Fruit fly (Drosophila melanogaster): Measurements from ENCODE around the gene CG3014.

Gene CG3014

dm6 chr3R:7798525-7798924 lies 4.1 kb downstream of the CG3014 start, which contains the start of gene CG18744:
Gene CG18744, minus strand, starts transcription at chr3R:7798771.
- TF ChIP-seq Mio (GFP tag; optimal IDR thresholded peaks at IDR 0.05) = no peak

dm6 chr3R:7793855-7794254 lies 8.7 kb downstream of the CG3014 start, which contains the start of gene CG2641:
Gene CG2641, plus strand, starts transcription at chr3R:7794069.
- TF ChIP-seq pan (optimal IDR thresholded peaks at IDR 0.05) (no peak), GATAd (GFP tag; optimal IDR thresholded peaks at IDR 0.05) (no peak), Vsx2 (GFP tag; optimal IDR thresholded peaks at IDR 0.05; ENCODE audit: partially characterized antibody) (peak; percentile 16), sage (GFP tag; optimal IDR thresholded peaks at IDR 0.05) (peak; percentile 58), Dif (GFP tag; optimal IDR thresholded peaks at IDR 0.05; ENCODE audit: partially characterized antibody) (peak; percentile 38), CG9705 (GFP tag; optimal IDR thresholded peaks at IDR 0.05) (no peak), foxo (GFP tag; optimal IDR thresholded peaks at IDR 0.05) (peak in 1 of 2 experiments; percentile 80), Myc (optimal IDR thresholded peaks at IDR 0.05) (no peak), woc (GFP tag; optimal IDR thresholded peaks at IDR 0.05) (no peak), dl (GFP tag; optimal IDR thresholded peaks at IDR 0.05; ENCODE audit: insufficient read depth in 1 of 2, partially characterized antibody in 2 of 2) (no peak), jim (GFP tag; optimal IDR thresholded peaks at IDR 0.05) (no peak), usp (GFP tag; optimal IDR thresholded peaks at IDR 0.05) (no peak), CrebA (GFP tag; optimal IDR thresholded peaks at IDR 0.05; ENCODE audit: borderline replicate concordance) (peak; percentile 92), CG32264 (GFP tag; optimal IDR thresholded peaks at IDR 0.05) (peak; percentile 36), Rel (GFP tag; optimal IDR thresholded peaks at IDR 0.05) (peak; percentile 95), Rel (tag; optimal IDR thresholded peaks at IDR 0.05) (no peak), Mio (GFP tag; optimal IDR thresholded peaks at IDR 0.05) (no peak), brk (GFP tag; optimal IDR thresholded peaks at IDR 0.05) (peak; percentile 34), sv (GFP tag; optimal IDR thresholded peaks at IDR 0.05) (no peak), Hr78 (GFP tag; optimal IDR thresholded peaks at IDR 0.05) (no peak), Hr83 (GFP tag; optimal IDR thresholded peaks at IDR 0.05; ENCODE audit: poor library complexity, severe bottlenecking) (no peak), Sp1 (GFP tag; optimal IDR thresholded peaks at IDR 0.05) (peak; percentile 48), Abd-B (GFP tag; optimal IDR thresholded peaks at IDR 0.05) (no peak)

- TF ChIP-seq woc (GFP tag; optimal IDR thresholded peaks at IDR 0.05) (no peak), Rel (GFP tag; optimal IDR thresholded peaks at IDR 0.05) (no peak), Rel (tag; optimal IDR thresholded peaks at IDR 0.05) (peak; percentile 2), h (GFP tag; optimal IDR thresholded peaks at IDR 0.05) (peak; percentile 22)
Observed at dm6 chr3R:7790583-7791034, 12.0 kb downstream of the CG3014 start, which contains the start of gene CG10086. Gene CG10086, plus strand, starts transcription at chr3R:7790633.

- TF ChIP-seq Hnf4 (GFP tag; optimal IDR thresholded peaks at IDR 0.05) (no peak), Hr83 (GFP tag; optimal IDR thresholded peaks at IDR 0.05; ENCODE audit: poor library complexity, severe bottlenecking) (no peak), fru (GFP tag; optimal IDR thresholded peaks at IDR 0.05) (no peak), Dif (GFP tag; optimal IDR thresholded peaks at IDR 0.05; ENCODE audit: partially characterized antibody) (no peak), ey (GFP tag; optimal IDR thresholded peaks at IDR 0.05) (no peak), jim (GFP tag; optimal IDR thresholded peaks at IDR 0.05) (no peak), tai (GFP tag; optimal IDR thresholded peaks at IDR 0.05) (no peak), CG9705 (GFP tag; optimal IDR thresholded peaks at IDR 0.05) (no peak)
Observed at dm6 chr3R:7790087-7790486, 12.5 kb downstream of the CG3014 start, which contains the start of gene CG18746. Gene CG18746, minus strand, starts transcription at chr3R:7790187.

dm6 chr3R:7787899-7788298 lies 14.7 kb downstream of the CG3014 start, which contains the start of gene CG18748:
Gene CG18748, minus strand, starts transcription at chr3R:7787923.
- TF ChIP-seq Hnf4 (GFP tag; optimal IDR thresholded peaks at IDR 0.05) (no peak), CrebA (GFP tag; optimal IDR thresholded peaks at IDR 0.05; ENCODE audit: borderline replicate concordance) (peak; percentile 11), OdsH (GFP tag; optimal IDR thresholded peaks at IDR 0.05) (no peak), CG9705 (GFP tag; optimal IDR thresholded peaks at IDR 0.05) (no peak), HLH106 (tag; optimal IDR thresholded peaks at IDR 0.05) (no peak), psq (GFP tag; optimal IDR thresholded peaks at IDR 0.05) (no peak), lola (GFP tag; optimal IDR thresholded peaks at IDR 0.05) (no peak), dl (GFP tag; optimal IDR thresholded peaks at IDR 0.05; ENCODE audit: insufficient read depth in 1 of 2, partially characterized antibody in 2 of 2) (no peak), dsf (GFP tag; optimal IDR thresholded peaks at IDR 0.05; ENCODE audit: borderline replicate concordance) (no peak), dmrt93B (GFP tag; optimal IDR thresholded peaks at IDR 0.05) (no peak), br (GFP tag; optimal IDR thresholded peaks at IDR 0.05) (no peak), woc (GFP tag; optimal IDR thresholded peaks at IDR 0.05) (no peak), Sp1 (GFP tag; optimal IDR thresholded peaks at IDR 0.05) (no peak), Rel (GFP tag; optimal IDR thresholded peaks at IDR 0.05) (no peak), Rel (tag; optimal IDR thresholded peaks at IDR 0.05) (peak; percentile 96), Mio (GFP tag; optimal IDR thresholded peaks at IDR 0.05) (no peak), fru (GFP tag; optimal IDR thresholded peaks at IDR 0.05) (no peak)

Measured in whole organism, wandering third instar larva.